Worm (Caenorhabditis elegans) whole organism, mixed stage, embryonic: Measurements from ENCODE around the gene smc-5.

ENCODE experiments used
- M03D4.4 ChIP-seq: sonication (generic microtip); optimal IDR thresholded peaks from 2 replicates; lab custom pipeline; 2017; ENCODE audit warnings: mild to moderate bottlenecking, missing genetic modification characterization, missing compliant biosample characterization
- bed-3 ChIP-seq: fragments of 200-800 bp; sonication (Bioruptor generic); optimal IDR thresholded peaks from 3 replicates; lab custom pipeline; 2018; ENCODE audit warnings: mild to moderate bottlenecking, missing genetic modification characterization, moderate library complexity, missing compliant biosample characterization
- blmp-1 ChIP-seq: fragments of 150-350 bp; optimal IDR thresholded peaks from 2 replicates; lab custom pipeline; 2014; ENCODE audit warnings: missing biosample characterization, missing genetic modification characterization
- ceh-39 ChIP-seq: fragments of 150-350 bp; optimal IDR thresholded peaks from 2 replicates; lab custom pipeline; 2014; ENCODE audit warnings: missing biosample characterization, missing genetic modification characterization
- ceh-43 ChIP-seq: fragments of 200-800 bp; sonication (Bioruptor generic); optimal IDR thresholded peaks from 2 replicates; lab custom pipeline; 2018; ENCODE audit warnings: mild to moderate bottlenecking, missing genetic modification characterization, moderate library complexity, missing compliant biosample characterization
- ces-1 ChIP-seq: fragments of 150-350 bp; optimal IDR thresholded peaks from 2 replicates; lab custom pipeline; 2014; ENCODE audit warnings: missing biosample characterization, missing genetic modification reagents, missing genetic modification characterization
- cnd-1 ChIP-seq: fragments of 200-800 bp; sonication (Bioruptor generic); optimal IDR thresholded peaks from 2 replicates; lab custom pipeline; 2018; ENCODE audit warnings: mild to moderate bottlenecking, missing genetic modification characterization, missing compliant biosample characterization
- elt-1 ChIP-seq: sonication (generic microtip); optimal IDR thresholded peaks from 2 replicates; lab custom pipeline; 2017; ENCODE audit warnings: missing genetic modification characterization, mild to moderate bottlenecking, missing compliant biosample characterization, antibody characterized with exemption, moderate library complexity, borderline replicate concordance; ENCODE audit not compliant: insufficient read depth
- elt-3 ChIP-seq: fragments of 150-350 bp; optimal IDR thresholded peaks from 2 replicates; lab custom pipeline; 2014; ENCODE audit warnings: missing biosample characterization, missing genetic modification characterization
- flh-1 ChIP-seq: fragments of 200-800 bp; sonication (Bioruptor generic); optimal IDR thresholded peaks from 2 replicates; lab custom pipeline; 2018; ENCODE audit warnings: mild to moderate bottlenecking, missing genetic modification characterization, moderate library complexity, missing compliant biosample characterization
- ham-2 ChIP-seq: fragments of 200-800 bp; sonication (Bioruptor generic); optimal IDR thresholded peaks from 2 replicates; lab custom pipeline; 2018; ENCODE audit warnings: mild to moderate bottlenecking, missing genetic modification characterization, missing compliant biosample characterization
- hlh-1 ChIP-seq: fragments of 150-350 bp; optimal IDR thresholded peaks from 2 replicates; lab custom pipeline; 2014; ENCODE audit warnings: missing biosample characterization, missing genetic modification reagents, missing genetic modification characterization
- lin-13 ChIP-seq: fragments of 150-350 bp; optimal IDR thresholded peaks from 2 replicates; lab custom pipeline; 2014; ENCODE audit warnings: missing biosample characterization, missing genetic modification characterization
- lin-32 ChIP-seq: fragments of 200-800 bp; sonication (Bioruptor generic); optimal IDR thresholded peaks from 2 replicates; lab custom pipeline; 2018; ENCODE audit warnings: mild to moderate bottlenecking, missing genetic modification characterization, missing compliant biosample characterization
- lsy-2 ChIP-seq: fragments of 150-350 bp; optimal IDR thresholded peaks from 2 replicates; lab custom pipeline; 2014; ENCODE audit warnings: missing biosample characterization, missing genetic modification characterization
- mls-2 ChIP-seq: sonication (generic microtip); optimal IDR thresholded peaks from 2 replicates; lab custom pipeline; 2016; ENCODE audit warnings: mild to moderate bottlenecking, missing genetic modification characterization, moderate library complexity, missing compliant biosample characterization
- nhr-237 ChIP-seq: fragments of 150-350 bp; optimal IDR thresholded peaks from 2 replicates; lab custom pipeline; 2014; ENCODE audit warnings: missing biosample characterization, missing genetic modification characterization
- nhr-76 ChIP-seq: sonication (generic microtip); optimal IDR thresholded peaks from 2 replicates; lab custom pipeline; 2017; ENCODE audit warnings: missing biosample characterization, missing genetic modification characterization
- snpc-4 ChIP-seq: fragments of 150-350 bp; optimal IDR thresholded peaks from 2 replicates; lab custom pipeline; 2014; ENCODE audit warnings: missing biosample characterization, missing genetic modification characterization
- sptf-1 ChIP-seq: sonication (generic microtip); optimal IDR thresholded peaks from 2 replicates; lab custom pipeline; 2017; ENCODE audit warnings: mild to moderate bottlenecking, missing genetic modification characterization, moderate library complexity, missing compliant biosample characterization
- tbx-8 ChIP-seq: fragments of 200-800 bp; sonication (Bioruptor generic); optimal IDR thresholded peaks from 2 replicates; lab custom pipeline; 2018; ENCODE audit warnings: mild to moderate bottlenecking, missing genetic modification characterization, moderate library complexity, missing compliant biosample characterization
- unc-120 ChIP-seq: sonication (generic microtip); optimal IDR thresholded peaks from 2 replicates; lab custom pipeline; 2017; ENCODE audit warnings: missing genetic modification characterization, missing compliant biosample characterization; ENCODE audit not compliant: poor library complexity, severe bottlenecking
- unc-39 ChIP-seq: fragments of 150-350 bp; optimal IDR thresholded peaks from 2 replicates; lab custom pipeline; 2014; ENCODE audit warnings: missing biosample characterization, missing genetic modification characterization
- ztf-11 ChIP-seq: fragments of 150-350 bp; optimal IDR thresholded peaks from 2 replicates; lab custom pipeline; 2014; ENCODE audit warnings: missing biosample characterization, missing genetic modification characterization

Gene smc-5

ce11 chrII:5032669-5033068 lies 29.3 kb upstream of the smc-5 start (continued):
- peak; percentile 94 for TF ChIP-seq M03D4.4 (tag; lab: Kevin White, UChicago)
- peak; percentile 93 for TF ChIP-seq ham-2 (GFP tag; lab: Kevin White, UChicago)

- TF ChIP-seq lin-32 (GFP tag; lab: Kevin White, UChicago): no peak
- TF ChIP-seq cnd-1 (tag; lab: Kevin White, UChicago): no peak
- TF ChIP-seq bed-3 (GFP tag; lab: Kevin White, UChicago): no peak
- TF ChIP-seq nhr-237 (tag; lab: Kevin White, UChicago): no peak
- no peak for TF ChIP-seq unc-39
- TF ChIP-seq unc-120: no peak
- TF ChIP-seq blmp-1 (tag; lab: Kevin White, UChicago): no peak
Measured at ce11 chrII:5033935-5034334, 28.0 kb upstream of the smc-5 start, which contains the start of gene F33G12.3. F33G12.3 (minus strand) TSS chrII:5034035.

ce11 chrII:5036128-5036527 lies 25.8 kb upstream of the smc-5 start, which contains the start of gene lrr-1:
lrr-1 (minus strand) TSS chrII:5036439.
- TF ChIP-seq tbx-8 (no peak), snpc-4 (tag; lab: Kevin White, UChicago) (no peak), flh-1 (GFP tag; lab: Kevin White, UChicago) (no peak), nhr-237 (tag; lab: Kevin White, UChicago) (no peak), nhr-76 (tag; lab: Kevin White, UChicago) (no peak), elt-1 (tag; lab: Kevin White, UChicago) (no peak), bed-3 (GFP tag; lab: Kevin White, UChicago) (no peak), hlh-1 (tag; lab: Kevin White, UChicago) (no peak), mls-2 (tag; lab: Kevin White, UChicago) (no peak)

ce11 chrII:5039912-5040311 lies 22.0 kb upstream of the smc-5 start, which contains the start of gene golg-2:
golg-2 (minus strand) TSS chrII:5040091.
- peak; percentile 11 for TF ChIP-seq ces-1 (GFP tag; lab: Kevin White, UChicago)
- no peak for TF ChIP-seq ceh-43 (GFP tag; lab: Kevin White, UChicago)
- peak; percentile 7 for TF ChIP-seq lin-13 (tag; lab: Kevin White, UChicago)

- TF ChIP-seq ceh-39: no peak
- TF ChIP-seq lsy-2 (tag; lab: Kevin White, UChicago): peak; percentile 29
- TF ChIP-seq, all 35 proteins: peak for 1
Measured at ce11 chrII:5040631-5041156, 21.2 kb upstream of the smc-5 start, which contains the start of gene F33G12.7. F33G12.7 (minus strand) TSS chrII:5040681.

- TF ChIP-seq ces-1 (GFP tag; lab: Kevin White, UChicago): peak; percentile 63
- no peak for TF ChIP-seq nhr-76 (tag; lab: Kevin White, UChicago)
- TF ChIP-seq sptf-1 (tag; lab: Kevin White, UChicago): peak; percentile 35
- TF ChIP-seq elt-3 (tag; lab: Kevin White, UChicago): no peak
Measured at ce11 chrII:5042381-5042930, 19.5 kb upstream of the smc-5 start.

ce11 chrII:5046209-5047200 lies 15.4 kb upstream of the smc-5 start:
- TF ChIP-seq ces-1 (GFP tag; lab: Kevin White, UChicago) (peak; percentile 76), ztf-11 (tag; lab: Kevin White, UChicago) (no peak), cnd-1 (tag; lab: Kevin White, UChicago) (no peak), elt-1 (tag; lab: Kevin White, UChicago) (no peak)
